Worm (Caenorhabditis elegans): Measurements from ENCODE around the gene tut-2.
A peak's percentile ranks its signal among the peaks of the same experiment; 100 is the strongest.

Gene tut-2

ce11 chrV:10662000-10662399 is 4.0 kb downstream of the tut-2 start:
- TF ChIP-seq lin-39 (tag; optimal IDR thresholded peaks at IDR 0.05) (no peak), mml-1 (tag; optimal IDR thresholded peaks at IDR 0.05) (no peak), elt-1 (tag; optimal IDR thresholded peaks at IDR 0.05) (peak; percentile 59)

ce11 chrV:10664271-10664670 is 6.2 kb downstream of the tut-2 start:
- TF ChIP-seq ceh-28 (tag; optimal IDR thresholded peaks at IDR 0.05) (no peak), fkh-10 (GFP tag; optimal IDR thresholded peaks at IDR 0.05) (no peak)

ce11 chrV:10667284-10667683 is 9.2 kb downstream of the tut-2 start, which contains the start of gene twk-12:
Gene twk-12 (plus strand): TSS chrV:10667584.
- TF ChIP-seq daf-12 (tag; optimal IDR thresholded peaks at IDR 0.05) (no peak), nhr-28 (tag; optimal IDR thresholded peaks at IDR 0.05) (no peak), fkh-10 (GFP tag; optimal IDR thresholded peaks at IDR 0.05) (no peak), nhr-23 (tag; optimal IDR thresholded peaks at IDR 0.05) (no peak), ceh-28 (tag; optimal IDR thresholded peaks at IDR 0.05) (no peak), jun-1 (tag; optimal IDR thresholded peaks at IDR 0.05) (no peak), nhr-43 (tag; optimal IDR thresholded peaks at IDR 0.05; ENCODE audit: poor library complexity, severe bottlenecking) (no peak)

- TF ChIP-seq pha-4 (tag; optimal IDR thresholded peaks at IDR 0.05) (peak; percentile 27), aly-2 (tag; optimal IDR thresholded peaks at IDR 0.05) (no peak), nhr-28 (tag; optimal IDR thresholded peaks at IDR 0.05) (no peak)
Measured at ce11 chrV:10670817-10671216, 12.8 kb downstream of the tut-2 start.

- TF ChIP-seq nhr-28 (tag; optimal IDR thresholded peaks at IDR 0.05) (no peak), nhr-43 (tag; optimal IDR thresholded peaks at IDR 0.05; ENCODE audit: poor library complexity, severe bottlenecking) (no peak), R02D3.7 (tag; optimal IDR thresholded peaks at IDR 0.05) (no peak)
Measured at ce11 chrV:10671618-10672017, 13.6 kb downstream of the tut-2 start, which contains the start of gene ceh-22. Gene ceh-22 (plus strand): TSS chrV:10671918.

- peak; percentile 1 for TF ChIP-seq pha-4 (tag; optimal IDR thresholded peaks at IDR 0.05)
- no peak for TF ChIP-seq ZK546.5 (tag; optimal IDR thresholded peaks at IDR 0.05)
Measured at ce11 chrV:10672601-10673000, 14.6 kb downstream of the tut-2 start.

ce11 chrV:10675978-10676377 is 17.9 kb downstream of the tut-2 start:
- no peak for TF ChIP-seq lsy-12 (tag; optimal IDR thresholded peaks at IDR 0.05)
- no peak for TF ChIP-seq ZK546.5 (tag; optimal IDR thresholded peaks at IDR 0.05)
- TF ChIP-seq unc-62 (GFP tag; optimal IDR thresholded peaks at IDR 0.05): no peak
- TF ChIP-seq R02D3.7 (tag; optimal IDR thresholded peaks at IDR 0.05): no peak
- no peak for TF ChIP-seq ceh-82 (tag; optimal IDR thresholded peaks at IDR 0.05)
- no peak for TF ChIP-seq nhr-28 (tag; optimal IDR thresholded peaks at IDR 0.05)
- TF ChIP-seq aly-2 (tag; optimal IDR thresholded peaks at IDR 0.05): no peak
- TF ChIP-seq nfya-1 (tag; optimal IDR thresholded peaks at IDR 0.05; ENCODE audit: insufficient read depth): no peak
- no peak for TF ChIP-seq mdl-1 (tag; optimal IDR thresholded peaks at IDR 0.05)
- TF ChIP-seq ceh-28 (tag; optimal IDR thresholded peaks at IDR 0.05): no peak
- TF ChIP-seq lin-39 (tag; optimal IDR thresholded peaks at IDR 0.05): no peak
- no peak for TF ChIP-seq lin-15B (tag; optimal IDR thresholded peaks at IDR 0.05)
- no peak for TF ChIP-seq skn-1 (tag; optimal IDR thresholded peaks at IDR 0.05)
- no peak for TF ChIP-seq ceh-16 (tag; optimal IDR thresholded peaks at IDR 0.05)
- no peak for TF ChIP-seq elt-3 (tag; optimal IDR thresholded peaks at IDR 0.05)
- no peak for TF ChIP-seq fos-1 (tag; optimal IDR thresholded peaks at IDR 0.05)
- no peak for TF ChIP-seq nhr-43 (tag; optimal IDR thresholded peaks at IDR 0.05; ENCODE audit: poor library complexity, severe bottlenecking)

- no peak for TF ChIP-seq mml-1 (tag; optimal IDR thresholded peaks at IDR 0.05)
- TF ChIP-seq ztf-11 (tag; optimal IDR thresholded peaks at IDR 0.05): no peak
- TF ChIP-seq fos-1 (tag; optimal IDR thresholded peaks at IDR 0.05): no peak
- TF ChIP-seq daf-12 (tag; optimal IDR thresholded peaks at IDR 0.05): no peak
- no peak for TF ChIP-seq nhr-237 (tag; optimal IDR thresholded peaks at IDR 0.05)
- TF ChIP-seq nhr-12 (tag; optimal IDR thresholded peaks at IDR 0.05): no peak
- no peak for TF ChIP-seq fkh-2 (tag; optimal IDR thresholded peaks at IDR 0.05)
- no peak for TF ChIP-seq nhr-28 (tag; optimal IDR thresholded peaks at IDR 0.05)
- no peak for TF ChIP-seq nhr-76 (tag; optimal IDR thresholded peaks at IDR 0.05)
- no peak for TF ChIP-seq eor-1 (tag; optimal IDR thresholded peaks at IDR 0.05)
- TF ChIP-seq R02D3.7 (tag; optimal IDR thresholded peaks at IDR 0.05): no peak
- no peak for TF ChIP-seq tbx-2 (tag; optimal IDR thresholded peaks at IDR 0.05)
- peak; percentile 51 for TF ChIP-seq egl-5 (tag; optimal IDR thresholded peaks at IDR 0.05)
- peak; percentile 5 for TF ChIP-seq lin-39 (tag; optimal IDR thresholded peaks at IDR 0.05)
- no peak for TF ChIP-seq ceh-28 (tag; optimal IDR thresholded peaks at IDR 0.05)
- TF ChIP-seq pqm-1 (tag; optimal IDR thresholded peaks at IDR 0.05): no peak
- no peak for TF ChIP-seq sea-2 (GFP tag; optimal IDR thresholded peaks at IDR 0.05)
- TF ChIP-seq aly-2 (tag; optimal IDR thresholded peaks at IDR 0.05): no peak
- no peak for TF ChIP-seq elt-2 (tag; optimal IDR thresholded peaks at IDR 0.05)
- TF ChIP-seq ceh-82 (tag; optimal IDR thresholded peaks at IDR 0.05): no peak
- peak; percentile 60 for TF ChIP-seq hmg-11 (tag; optimal IDR thresholded peaks at IDR 0.05)
- no peak for TF ChIP-seq nhr-23 (tag; optimal IDR thresholded peaks at IDR 0.05)
- TF ChIP-seq nfya-1 (tag; optimal IDR thresholded peaks at IDR 0.05; ENCODE audit: insufficient read depth): peak; percentile 63
- TF ChIP-seq mdl-1 (tag; optimal IDR thresholded peaks at IDR 0.05): no peak
- TF ChIP-seq fkh-10 (GFP tag; optimal IDR thresholded peaks at IDR 0.05): peak; percentile 61
- no peak for TF ChIP-seq pha-4 (tag; optimal IDR thresholded peaks at IDR 0.05)
Measured at ce11 chrV:10677459-10677858, 19.4 kb downstream of the tut-2 start.
